Worm (Caenorhabditis elegans): ENCODE measurements around the gene fipr-12.

DNA sequence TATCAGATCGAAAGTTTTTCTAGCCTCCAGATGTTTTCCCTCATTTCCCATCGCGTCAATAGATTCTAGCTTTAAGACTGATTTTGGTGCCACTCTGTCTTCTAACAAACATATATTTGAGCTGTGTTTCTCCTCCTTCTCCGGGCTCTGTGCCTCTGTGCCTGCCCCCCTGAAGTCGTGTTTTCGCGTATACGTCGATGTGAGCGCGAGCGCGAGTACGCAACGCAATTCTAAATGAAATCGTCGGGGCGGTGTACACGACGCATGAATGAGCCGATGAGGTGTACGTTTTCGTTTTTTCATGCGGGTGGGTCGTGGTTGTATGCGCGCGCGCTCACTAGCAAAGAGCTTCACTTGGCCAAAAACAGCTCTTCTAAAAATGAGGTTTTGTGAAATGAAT lies 22.8 kb downstream of the fipr-12 start:
- TF ChIP-seq him-1 (tag; optimal IDR thresholded peaks at IDR 0.05) (peak; percentile 24), dao-5 (tag; optimal IDR thresholded peaks at IDR 0.05) (no peak), W03F9.2 (tag; optimal IDR thresholded peaks at IDR 0.05) (no peak)

Data from whole organism, L4/young adult.